Fruit fly (Drosophila melanogaster) whole organism, wandering third instar larva: ENCODE data around the gene CG32388.

Experiments used
- CG9705 ChIP-seq: fragments of 200-800 bp; sonication (Bioruptor generic); optimal IDR thresholded peaks from 2 replicates; lab custom pipeline; 2018; ENCODE audit warnings: missing biosample characterization, mild to moderate bottlenecking, missing genetic modification characterization
- CrebA ChIP-seq: fragments of 200-800 bp; sonication (Bioruptor generic); optimal IDR thresholded peaks from 2 replicates; lab custom pipeline; 2016; ENCODE audit warnings: missing biosample characterization, mild to moderate bottlenecking, missing genetic modification characterization, borderline replicate concordance
- Dfd ChIP-seq: fragments of >200 bp; optimal IDR thresholded peaks from 2 replicates; lab custom pipeline; 2017; ENCODE audit warnings: missing biosample characterization, missing genetic modification characterization
- Dif ChIP-seq: fragments of 200-275, 200-300 bp; sonication (Bioruptor generic); optimal IDR thresholded peaks from 2 replicates; lab custom pipeline; 2018; ENCODE audit warnings: missing biosample characterization, missing genetic modification characterization; ENCODE audit not compliant: partially characterized antibody
- Hnf4 ChIP-seq: fragments of 200-800 bp; sonication (Bioruptor generic); optimal IDR thresholded peaks from 2 replicates; lab custom pipeline; 2016; ENCODE audit warnings: missing biosample characterization, mild to moderate bottlenecking, missing genetic modification characterization
- dsf ChIP-seq: sonication (Bioruptor generic); optimal IDR thresholded peaks from 2 replicates; lab custom pipeline; 2016; ENCODE audit warnings: missing biosample characterization, missing genetic modification characterization, borderline replicate concordance
- foxo ChIP-seq, 2 experiments: fragments of 200-800 bp; sonication (Bioruptor generic); optimal IDR thresholded peaks; 2 replicates in 1 of 2; 3 replicates in 1 of 2; lab custom pipeline; 2016 to 2017; ENCODE audit warnings: missing biosample characterization in 2 of 2, missing genetic modification characterization in 2 of 2
- h ChIP-seq: fragments of 200-800 bp; sonication (Bioruptor generic); optimal IDR thresholded peaks from 3 replicates; lab custom pipeline; 2016; ENCODE audit warnings: missing biosample characterization, mild to moderate bottlenecking, missing genetic modification characterization
- pan ChIP-seq: fragments of >200 bp; optimal IDR thresholded peaks from 2 replicates; lab custom pipeline; 2017
- psq ChIP-seq: fragments of 200-800 bp; sonication (Bioruptor generic); optimal IDR thresholded peaks from 3 replicates; lab custom pipeline; 2017; ENCODE audit warnings: missing biosample characterization, mild to moderate bottlenecking, missing genetic modification characterization, moderate library complexity
- sv ChIP-seq: fragments of 200-800 bp; sonication (Bioruptor generic); optimal IDR thresholded peaks from 3 replicates; lab custom pipeline; 2016; ENCODE audit warnings: missing biosample characterization, missing genetic modification characterization
- usp ChIP-seq: fragments of >200 bp; optimal IDR thresholded peaks from 2 replicates; lab custom pipeline; 2017; ENCODE audit warnings: missing biosample characterization, missing genetic modification characterization

DNA sequence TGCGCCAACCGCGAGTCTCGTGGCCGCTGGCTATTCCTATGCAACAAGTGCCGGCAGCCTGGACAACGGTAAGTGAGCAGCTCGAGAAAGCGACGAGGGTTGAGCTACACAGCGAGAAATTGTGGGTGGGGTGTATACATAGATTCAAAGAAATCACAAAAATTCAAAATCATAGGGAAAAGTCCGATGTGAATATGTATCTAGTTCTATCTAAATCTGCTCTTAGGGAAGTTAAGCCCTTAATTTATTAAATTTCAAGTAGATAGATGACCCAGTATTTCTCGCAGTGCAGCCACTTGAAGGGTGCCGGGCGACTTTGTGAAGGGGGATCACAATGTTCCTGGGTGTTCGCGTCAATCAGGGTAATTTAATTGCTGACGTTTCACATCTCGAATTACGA lies 9.0 kb upstream of the CG32388 start:
- no peak for TF ChIP-seq Dif
- no peak for TF ChIP-seq CrebA (GFP tag; lab: Kevin White, UChicago)
- no peak for TF ChIP-seq usp
- TF ChIP-seq sv (GFP tag; lab: Kevin White, UChicago) = no peak
- TF ChIP-seq Hnf4 (GFP tag; lab: Kevin White, UChicago) = no peak
- no peak for TF ChIP-seq h (GFP tag; lab: Kevin White, UChicago)
- TF ChIP-seq dsf (GFP tag; lab: Kevin White, UChicago) = no peak
- TF ChIP-seq Dfd (GFP tag; lab: Kevin White, UChicago) = no peak
- no peak for TF ChIP-seq pan (lab: Kevin White, UChicago)
- no peak for TF ChIP-seq CG9705 (GFP tag; lab: Kevin White, UChicago)
- TF ChIP-seq foxo (GFP tag; optimal IDR thresholded peaks at IDR 0.05; lab: Kevin White, UChicago) = no peak
- TF ChIP-seq psq (GFP tag; lab: Kevin White, UChicago) = no peak
